Fruit fly (Drosophila melanogaster): ENCODE data around the gene Exd2.

- TF ChIP-seq CG33017 (tag; optimal IDR thresholded peaks at IDR 0.05): no peak
- no peak for TF ChIP-seq cnc (optimal IDR thresholded peaks at IDR 0.05)
- no peak for TF ChIP-seq CG14711 (tag; optimal IDR thresholded peaks at IDR 0.05)
- no peak for TF ChIP-seq kay (GFP tag; ENCODE audit: borderline replicate concordance)
- no peak for TF ChIP-seq Hr96 (GFP tag; optimal IDR thresholded peaks at IDR 0.05)
- no peak for TF ChIP-seq CG1620 (GFP tag; optimal IDR thresholded peaks at IDR 0.05)
- TF ChIP-seq tj (GFP tag; optimal IDR thresholded peaks at IDR 0.05): no peak
Observed at dm6 chr3R:11451207-11451841, 15.8 kb upstream of the Exd2 start, which contains the start of gene sals.

All from whole organism, adult.